Worm (Caenorhabditis elegans) whole organism, young adult: Measurements from ENCODE around the gene C52E2.5.
A peak's percentile ranks its signal among the peaks of the same experiment; 100 is the strongest.

Source experiments
- B0035.1 ChIP-seq: sonication (generic microtip); optimal IDR thresholded peaks from 2 replicates; lab custom pipeline; 2016; ENCODE audit warnings: missing genetic modification characterization, mild to moderate bottlenecking, missing compliant biosample characterization, missing genotype, missing genetic modification reagents
- C06A6.2 ChIP-seq: fragments of 200-800 bp; sonication (Bioruptor generic); conservative IDR thresholded peaks from 2 replicates; pipeline ENCODE4 v1.3.6; 2022; ENCODE audit warnings: missing genetic modification characterization, missing compliant biosample characterization
- F33H1.4 ChIP-seq: fragments of 200-800 bp; sonication (Bioruptor generic); IDR thresholded peaks from 2 replicates; pipeline ENCODE4 v1.3.6; 2022; ENCODE audit warnings: missing genetic modification reagents, missing genetic modification characterization, missing compliant biosample characterization
- F49E8.2 ChIP-seq: sonication (generic microtip); optimal IDR thresholded peaks from 3 replicates; lab custom pipeline; 2017; ENCODE audit warnings: missing genetic modification characterization, mild to moderate bottlenecking, missing compliant biosample characterization, antibody characterized with exemption, moderate library complexity; ENCODE audit not compliant: insufficient read depth
- F52B5.7 ChIP-seq: sonication (generic microtip); optimal IDR thresholded peaks from 2 replicates; lab custom pipeline; 2016; ENCODE audit warnings: mild to moderate bottlenecking, missing genetic modification characterization, missing compliant biosample characterization
- F57C9.4 ChIP-seq: sonication (generic microtip); optimal IDR thresholded peaks from 2 replicates; lab custom pipeline; 2017; ENCODE audit warnings: mild to moderate bottlenecking, missing genetic modification characterization, missing compliant biosample characterization
- Y53G8AR.9 ChIP-seq: fragments of 200-800 bp; sonication (Bioruptor generic); conservative IDR thresholded peaks from 2 replicates; pipeline ENCODE4 v1.3.6; 2022; ENCODE audit warnings: missing genetic modification reagents, missing genetic modification characterization, missing compliant biosample characterization
- Y56A3A.18 ChIP-seq: fragments of 200-800 bp; sonication (Bioruptor generic); IDR thresholded peaks from 2 replicates; pipeline ENCODE4 v1.3.6; 2022; ENCODE audit warnings: missing genetic modification reagents, missing genetic modification characterization, missing compliant biosample characterization
- Y79H2A.3 ChIP-seq: fragments of 200-800 bp; sonication (Bioruptor generic); conservative IDR thresholded peaks from 2 replicates; pipeline ENCODE4 v1.3.6; 2022; ENCODE audit warnings: missing genetic modification reagents, missing genetic modification characterization, missing compliant biosample characterization
- ZK185.1 ChIP-seq: sonication (generic microtip); optimal IDR thresholded peaks from 2 replicates; lab custom pipeline; 2016; ENCODE audit warnings: mild to moderate bottlenecking, missing genetic modification characterization, missing compliant biosample characterization; ENCODE audit not compliant: poor library complexity, severe bottlenecking
- ama-1 ChIP-seq, 3 experiments: fragments of 150-350 bp in 1 of 3; sonication (generic microtip) in 2 of 3; optimal IDR thresholded peaks; 2 replicates each; lab custom pipeline; 2014 to 2018; ENCODE audit warnings: missing biosample characterization in 2 of 3, missing genetic modification characterization in 2 of 3, missing genetic modification reagents in 2 of 3
- aptf-2 ChIP-seq: fragments of 200-800 bp; sonication (Bioruptor generic); conservative IDR thresholded peaks from 2 replicates; pipeline ENCODE4 v1.3.6; 2022; ENCODE audit warnings: missing genetic modification reagents, missing genetic modification characterization, missing compliant biosample characterization
- atf-7 ChIP-seq: sonication (generic microtip); optimal IDR thresholded peaks from 2 replicates; lab custom pipeline; 2017; ENCODE audit warnings: mild to moderate bottlenecking, missing genetic modification characterization, missing compliant biosample characterization
- attf-3 ChIP-seq: fragments of 200-800 bp; sonication (Bioruptor generic); conservative IDR thresholded peaks from 2 replicates; pipeline ENCODE4 v1.3.6; 2022; ENCODE audit warnings: missing genetic modification reagents, missing genetic modification characterization, missing compliant biosample characterization
- attf-6 ChIP-seq: fragments of 200-800 bp; sonication (Bioruptor generic); IDR thresholded peaks from 2 replicates; pipeline ENCODE4 v1.3.6; 2022; ENCODE audit warnings: missing genetic modification reagents, missing genetic modification characterization, missing compliant biosample characterization
- ceh-58 ChIP-seq: fragments of 200-800 bp; sonication (Bioruptor generic); IDR thresholded peaks from 2 replicates; pipeline ENCODE4 v1.3.6; 2022; ENCODE audit warnings: missing genetic modification characterization, missing compliant biosample characterization
- chd-7 ChIP-seq: sonication (generic microtip); optimal IDR thresholded peaks from 2 replicates; lab custom pipeline; 2016; ENCODE audit warnings: mild to moderate bottlenecking, missing genetic modification characterization, moderate library complexity, missing compliant biosample characterization
- dox-1 ChIP-seq: fragments of 200-800 bp; sonication (Bioruptor generic); IDR thresholded peaks from 2 replicates; pipeline ENCODE4 v1.3.6; 2022; ENCODE audit warnings: missing genetic modification reagents, missing genetic modification characterization, missing compliant biosample characterization
- egrh-3 ChIP-seq: fragments of 200-800 bp; sonication (Bioruptor generic); IDR thresholded peaks from 2 replicates; pipeline ENCODE4 v1.3.6; 2022; ENCODE audit warnings: missing genetic modification reagents, missing genetic modification characterization, missing compliant biosample characterization
- ekl-4 ChIP-seq: fragments of 200-800 bp; sonication (Bioruptor generic); IDR thresholded peaks from 2 replicates; pipeline ENCODE4 v1.3.6; 2022; ENCODE audit warnings: missing genetic modification reagents, missing genetic modification characterization, missing compliant biosample characterization
- ets-4 ChIP-seq: fragments of 200-800 bp; sonication (Bioruptor generic); optimal IDR thresholded peaks from 2 replicates; lab custom pipeline; 2018; ENCODE audit warnings: mild to moderate bottlenecking, missing genetic modification characterization, missing compliant biosample characterization
- hlh-12 ChIP-seq: sonication (generic microtip); optimal IDR thresholded peaks from 2 replicates; lab custom pipeline; 2016; ENCODE audit warnings: missing genetic modification characterization, missing compliant biosample characterization
- hlh-26 ChIP-seq: fragments of 200-800 bp; sonication (Bioruptor generic); conservative IDR thresholded peaks from 2 replicates; pipeline ENCODE4 v1.3.6; 2022; ENCODE audit warnings: missing genetic modification reagents, missing genetic modification characterization, missing compliant biosample characterization
- hsf-1 ChIP-seq: fragments of 200-800 bp; sonication (Bioruptor generic); IDR thresholded peaks from 2 replicates; pipeline ENCODE4 v1.3.6; 2022; ENCODE audit warnings: missing genetic modification reagents, missing genetic modification characterization, missing compliant biosample characterization
- lin-54 ChIP-seq: fragments of 200-800 bp; sonication (Bioruptor generic); optimal IDR thresholded peaks from 2 replicates; lab custom pipeline; 2018; ENCODE audit warnings: mild to moderate bottlenecking, missing genetic modification characterization, missing compliant biosample characterization
- lir-1 ChIP-seq: fragments of 200-800 bp; sonication (Bioruptor generic); conservative IDR thresholded peaks from 2 replicates; pipeline ENCODE4 v1.3.6; 2022; ENCODE audit warnings: missing genetic modification reagents, missing genetic modification characterization, missing compliant biosample characterization
- madf-3 ChIP-seq: fragments of 200-800 bp; sonication (Bioruptor generic); IDR thresholded peaks from 2 replicates; pipeline ENCODE4 v1.3.6; 2022; ENCODE audit warnings: missing genetic modification reagents, missing genetic modification characterization, missing compliant biosample characterization
- mcd-1 ChIP-seq: fragments of 200-800 bp; sonication (Bioruptor generic); IDR thresholded peaks from 2 replicates; pipeline ENCODE4 v1.3.6; 2022; ENCODE audit warnings: missing genetic modification reagents, missing genetic modification characterization, missing compliant biosample characterization
- mxl-1 ChIP-seq: sonication (generic microtip); optimal IDR thresholded peaks from 2 replicates; lab custom pipeline; 2016; ENCODE audit warnings: missing genetic modification characterization, missing compliant biosample characterization
- nfya-1 ChIP-seq: sonication (generic microtip); optimal IDR thresholded peaks from 2 replicates; lab custom pipeline; 2017; ENCODE audit warnings: antibody characterized with exemption, missing compliant biosample characterization, missing genetic modification characterization, borderline replicate concordance; ENCODE audit not compliant: insufficient read depth
- nfyb-1 ChIP-seq: fragments of 200-800 bp; sonication (Bioruptor generic); IDR thresholded peaks from 2 replicates; pipeline ENCODE4 v1.3.6; 2022; ENCODE audit warnings: missing genetic modification reagents, missing genetic modification characterization, missing compliant biosample characterization
- nhr-120 ChIP-seq: fragments of 200-800 bp; sonication (Bioruptor generic); IDR thresholded peaks from 2 replicates; pipeline ENCODE4 v1.3.6; 2022; ENCODE audit warnings: missing genetic modification characterization, missing compliant biosample characterization
- nhr-80 ChIP-seq: sonication (generic microtip); optimal IDR thresholded peaks from 2 replicates; lab custom pipeline; 2016; ENCODE audit warnings: missing genetic modification characterization, missing compliant biosample characterization
- rcor-1 ChIP-seq: fragments of 200-800 bp; sonication (Bioruptor generic); IDR thresholded peaks from 2 replicates; pipeline ENCODE4 v1.3.6; 2022; ENCODE audit warnings: missing genetic modification reagents, missing genetic modification characterization, missing compliant biosample characterization
- rpc-1 ChIP-seq, 2 experiments: fragments of 150-350 bp in 1 of 2; sonication (generic microtip) in 1 of 2; optimal IDR thresholded peaks; 2 replicates each; lab custom pipeline; 2014 to 2018; ENCODE audit warnings: missing biosample characterization in 1 of 2, missing genetic modification characterization in 1 of 2, missing genetic modification reagents in 1 of 2, missing genotype in 1 of 2
- sdz-38 ChIP-seq: sonication (generic microtip); optimal IDR thresholded peaks from 2 replicates; lab custom pipeline; 2016; ENCODE audit warnings: missing genotype, missing genetic modification characterization, missing compliant biosample characterization
- snpc-3.4 ChIP-seq: sonication (generic microtip); optimal IDR thresholded peaks from 2 replicates; lab custom pipeline; 2017; ENCODE audit warnings: missing genetic modification characterization, mild to moderate bottlenecking, missing compliant biosample characterization, antibody characterized with exemption, moderate library complexity, missing genotype, missing genetic modification reagents
- tbp1 ChIP-seq: fragments of 200-800 bp; sonication (Bioruptor generic); optimal IDR thresholded peaks from 2 replicates; lab custom pipeline; 2018; ENCODE audit warnings: mild to moderate bottlenecking, missing genetic modification characterization, missing compliant biosample characterization
- tlf-1 ChIP-seq: fragments of 200-800 bp; sonication (Bioruptor generic); optimal IDR thresholded peaks from 2 replicates; lab custom pipeline; 2018; ENCODE audit warnings: mild to moderate bottlenecking, missing genetic modification characterization, missing compliant biosample characterization
- zfh-2 ChIP-seq: fragments of 200-800 bp; sonication (Bioruptor generic); conservative IDR thresholded peaks from 2 replicates; pipeline ENCODE4 v1.3.6; 2022; ENCODE audit warnings: missing genetic modification reagents, missing genetic modification characterization, missing compliant biosample characterization
- ztf-22 ChIP-seq: fragments of 200-800 bp; sonication (Bioruptor generic); optimal IDR thresholded peaks from 2 replicates; lab custom pipeline; 2018; ENCODE audit warnings: mild to moderate bottlenecking, missing genetic modification characterization, moderate library complexity, missing compliant biosample characterization
- ztf-26 ChIP-seq: sonication (generic microtip); optimal IDR thresholded peaks from 2 replicates; lab custom pipeline; 2017; ENCODE audit warnings: missing genetic modification characterization, missing compliant biosample characterization
- ztf-28 ChIP-seq: fragments of 200-800 bp; sonication (Bioruptor generic); IDR thresholded peaks from 2 replicates; pipeline ENCODE4 v1.3.6; 2022; ENCODE audit warnings: missing genetic modification reagents, missing genetic modification characterization, missing compliant biosample characterization
- ztf-6 ChIP-seq: fragments of 200-800 bp; sonication (Bioruptor generic); IDR thresholded peaks from 2 replicates; pipeline ENCODE4 v1.3.6; 2022; ENCODE audit warnings: missing genetic modification reagents, missing genetic modification characterization, missing compliant biosample characterization

The C52E2.5 gene

DNA sequence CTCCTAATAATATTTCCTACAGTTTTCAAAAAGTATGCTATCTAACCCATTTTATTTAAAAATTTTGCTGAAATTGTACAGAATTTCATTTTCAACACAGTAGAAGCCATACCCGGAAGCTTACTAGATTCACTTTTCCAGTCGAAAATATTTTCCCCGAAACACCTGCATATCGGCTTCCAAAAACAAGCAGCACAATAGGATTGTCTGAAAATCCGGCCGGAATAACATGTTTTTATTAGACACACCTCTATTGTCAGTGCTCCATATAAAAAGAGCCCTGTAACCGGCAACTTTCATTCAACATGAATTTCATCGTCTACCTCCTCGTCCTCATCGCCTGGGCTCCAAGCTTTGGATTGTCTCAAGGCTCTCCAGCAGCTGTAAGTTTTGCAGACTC is 9.8 kb upstream of the C52E2.5 start, which contains the start of gene C52E2.2:
TSS of gene C52E2.2 (plus strand) at position 301 of the 400 bp plus-strand sequence.
- TF ChIP-seq ekl-4 (no peak), Y56A3A.18 (GFP tag; lab: Robert Waterston, UW) (no peak), hsf-1 (GFP tag; lab: Robert Waterston, UW) (no peak), ztf-28 (no peak), ztf-6 (GFP tag; lab: Robert Waterston, UW) (no peak)
- TF ChIP-seq, all 124 proteins: peak for 0

DNA sequence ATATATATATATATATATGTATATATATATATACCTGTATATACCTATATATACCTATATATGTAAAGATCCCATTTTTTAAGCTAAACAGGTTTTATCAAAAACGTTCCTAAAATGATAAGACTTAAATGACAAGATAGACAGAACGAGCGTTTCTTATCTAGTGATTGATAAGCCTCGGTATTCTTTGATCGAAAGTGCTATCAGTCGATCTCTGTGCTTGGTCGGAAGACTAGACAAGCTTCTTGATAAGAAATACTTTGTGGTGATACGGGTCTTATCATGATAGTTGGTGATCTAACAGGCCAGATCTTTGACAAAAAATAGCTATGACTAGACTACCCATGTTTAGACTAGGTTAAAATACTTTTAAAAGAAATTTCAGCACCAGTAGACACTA is 9.0 kb upstream of the C52E2.5 start:
- TF ChIP-seq mcd-1 (GFP tag; lab: Robert Waterston, UW) (0 out of 2 replicates have a peak, but pooled peaks have one; percentile 21), tbp1 (GFP tag; lab: Kevin White, UChicago) (peak; percentile 42), atf-7 (peak; percentile 56), nhr-80 (tag; lab: Kevin White, UChicago) (peak; percentile 91), ets-4 (GFP tag; lab: Kevin White, UChicago) (peak; percentile 85), attf-3 (no peak), dox-1 (peak; percentile 73), rcor-1 (GFP tag; lab: Robert Waterston, UW) (no peak), ztf-22 (GFP tag; lab: Kevin White, UChicago) (peak; percentile 82), lin-54 (GFP tag; lab: Kevin White, UChicago) (no peak), nfyb-1 (GFP tag; lab: Robert Waterston, UW) (peak; percentile 45; the same call in 1 of the 2 replicates), ztf-26 (tag; lab: Kevin White, UChicago) (peak; percentile 7)

DNA sequence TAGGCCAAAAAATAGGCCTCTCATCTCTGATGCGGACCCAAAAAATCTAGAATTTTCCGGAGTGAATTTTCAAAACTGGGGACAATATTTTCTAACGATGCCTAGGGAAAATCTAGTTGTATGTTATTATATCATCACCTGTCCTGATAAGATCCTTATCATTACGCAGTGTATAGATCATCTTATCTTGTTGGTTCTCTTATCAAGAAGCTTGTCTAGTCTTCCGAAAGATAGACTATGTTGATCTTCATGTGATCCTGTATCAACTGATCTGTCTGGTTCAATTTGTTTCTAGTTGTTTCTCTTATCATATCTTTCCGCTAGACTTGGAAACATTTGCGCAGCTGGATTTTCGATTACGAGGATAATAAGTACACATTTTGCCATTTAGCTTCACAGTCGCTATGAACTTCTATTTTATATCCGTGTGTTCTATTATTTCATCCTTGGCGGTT is 8.1 kb upstream of the C52E2.5 start, which contains the start of gene C52E2.3:
TSS of gene C52E2.3 (plus strand) at position 405 of the 455 bp plus-strand sequence.
- TF ChIP-seq madf-3 (GFP tag; lab: Robert Waterston, UW) (no peak), mxl-1 (tag; lab: Kevin White, UChicago) (no peak), attf-6 (no peak), B0035.1 (no peak), lir-1 (GFP tag; lab: Robert Waterston, UW) (no peak), chd-7 (tag; lab: Kevin White, UChicago) (no peak), F52B5.7 (tag; lab: Kevin White, UChicago) (no peak), tbp1 (GFP tag; lab: Kevin White, UChicago) (no peak), tlf-1 (no peak), hlh-26 (no peak), rpc-1 (optimal IDR thresholded peaks at IDR 0.05; lab: Kevin White, UChicago) (no peak), rpc-1 (tag; optimal IDR thresholded peaks at IDR 0.05; lab: Kevin White, UChicago) (no peak), egrh-3 (GFP tag; lab: Robert Waterston, UW) (no peak), hlh-12 (no peak)

DNA sequence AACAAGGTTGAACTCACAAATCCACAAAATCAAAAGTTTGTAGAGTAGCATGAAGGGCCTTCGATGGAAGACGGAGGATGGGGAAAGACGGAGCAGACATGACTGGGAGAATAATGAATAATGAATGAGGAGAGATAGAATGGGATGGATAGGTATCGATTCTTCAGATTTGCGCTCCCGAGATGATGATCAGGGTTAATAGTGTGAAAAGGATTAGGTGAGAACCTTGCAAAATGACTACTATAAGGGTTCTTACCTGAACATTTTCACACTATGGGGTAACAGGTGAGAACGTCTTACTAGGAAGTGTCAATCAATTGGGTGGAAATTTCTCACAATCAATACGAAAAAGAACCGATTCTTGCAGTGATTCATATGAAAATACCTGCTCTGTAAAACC is 7.6 kb upstream of the C52E2.5 start, which contains the start of gene fbxb-96:
TSS of gene fbxb-96 (minus strand) at position 101 of the 400 bp plus-strand sequence.
- TF ChIP-seq ama-1 (optimal IDR thresholded peaks at IDR 0.05; lab: Kevin White, UChicago) (no peak), ama-1 (GFP tag; optimal IDR thresholded peaks at IDR 0.05; lab: Kevin White, UChicago) (no peak), hlh-26 (no peak), ceh-58 (GFP tag; lab: Robert Waterston, UW) (no peak), Y79H2A.3 (no peak), F33H1.4 (GFP tag; lab: Robert Waterston, UW) (no peak), tlf-1 (no peak), ZK185.1 (tag; lab: Kevin White, UChicago) (no peak), nhr-120 (GFP tag; lab: Robert Waterston, UW) (no peak), Y53G8AR.9 (GFP tag; lab: Robert Waterston, UW) (no peak), aptf-2 (GFP tag; lab: Robert Waterston, UW) (no peak), zfh-2 (GFP tag; lab: Robert Waterston, UW) (no peak), snpc-3.4 (no peak), C06A6.2 (GFP tag; lab: Robert Waterston, UW) (no peak), nfya-1 (tag; lab: Kevin White, UChicago) (no peak), Y56A3A.18 (GFP tag; lab: Robert Waterston, UW) (no peak), F57C9.4 (tag; lab: Kevin White, UChicago) (no peak), sdz-38 (tag; lab: Kevin White, UChicago) (no peak), F49E8.2 (tag; lab: Kevin White, UChicago) (no peak)
